Fruit fly (Drosophila melanogaster) whole organism, larva: ENCODE data around the gene CG18754.

Source experiments
- noc ChIP-seq: fragments of 200-800 bp; sonication (Bioruptor generic); optimal IDR thresholded peaks from 3 replicates; lab custom pipeline; 2019; ENCODE audit warnings: missing biosample characterization, mild to moderate bottlenecking, missing genetic modification characterization, moderate library complexity

Gene CG18754

dm6 chr3R:23669401-23670216 lies 14.2 kb upstream of the CG18754 start, which contains the start of gene CG31145:
CG31145 (minus strand) TSS chr3R:23669659.
- TF ChIP-seq noc (tag; lab: Kevin White, UChicago) = peak; percentile 99

- no peak for TF ChIP-seq noc (tag; lab: Kevin White, UChicago)
Measured at dm6 chr3R:23673084-23673483, 10.8 kb upstream of the CG18754 start.

dm6 chr3R:23674369-23674768 lies 9.5 kb upstream of the CG18754 start:
- no peak for TF ChIP-seq noc (tag; lab: Kevin White, UChicago)

dm6 chr3R:23675646-23676045 lies 8.2 kb upstream of the CG18754 start:
- no peak for TF ChIP-seq noc (tag; lab: Kevin White, UChicago)

dm6 chr3R:23677058-23677457 lies 6.8 kb upstream of the CG18754 start, which contains the start of gene GILT3:
GILT3 (plus strand) TSS chr3R:23677358.
- TF ChIP-seq noc (tag; lab: Kevin White, UChicago) = no peak

dm6 chr3R:23678349-23679193 lies 5.3 kb upstream of the CG18754 start, which contains the start of gene GILT2:
GILT2 (plus strand) TSS chr3R:23678895.
- TF ChIP-seq noc (tag; lab: Kevin White, UChicago) = peak; percentile 89

dm6 chr3R:23679911-23680336 lies 3.9 kb upstream of the CG18754 start, which contains the start of gene eIF3d1:
eIF3d1 (plus strand) TSS chr3R:23680039.
- peak; percentile 18 for TF ChIP-seq noc (tag; lab: Kevin White, UChicago)

- no peak for TF ChIP-seq noc (tag; lab: Kevin White, UChicago)
Measured at dm6 chr3R:23682203-23682602, 1.7 kb upstream of the CG18754 start, which contains the start of gene CG16710. CG16710 (plus strand) TSS chr3R:23682503.

- TF ChIP-seq noc (tag; lab: Kevin White, UChicago) = no peak
Measured at dm6 chr3R:23685955-23686354, 2.1 kb downstream of the CG18754 start, which contains the start of gene SPE. SPE (plus strand) TSS chr3R:23686255.

- no peak for TF ChIP-seq noc (tag; lab: Kevin White, UChicago)
Measured at dm6 chr3R:23686924-23687323, 3.1 kb downstream of the CG18754 start.

dm6 chr3R:23694579-23695033 lies 10.7 kb downstream of the CG18754 start, which contains the start of gene CG10254:
CG10254 (minus strand) TSS chr3R:23694983.
- TF ChIP-seq noc (tag; lab: Kevin White, UChicago) = no peak

- no peak for TF ChIP-seq noc (tag; lab: Kevin White, UChicago)
Measured at dm6 chr3R:23696145-23696544, 12.3 kb downstream of the CG18754 start, which contains the start of gene CG10252. CG10252 (minus strand) TSS chr3R:23696245.

- no peak for TF ChIP-seq noc (tag; lab: Kevin White, UChicago)
Measured at dm6 chr3R:23698835-23699234, 15.0 kb downstream of the CG18754 start, which contains the start of gene prt. prt (minus strand) TSS chr3R:23699027.

- TF ChIP-seq noc (tag; lab: Kevin White, UChicago) = no peak
Measured at dm6 chr3R:23700304-23700767, 16.5 kb downstream of the CG18754 start, which contains the start of the genes CG31468 and Gba1a. CG31468 (minus strand) TSS chr3R:23700354. Gba1a (plus strand) TSS chr3R:23700621.

dm6 chr3R:23702461-23702860 lies 18.6 kb downstream of the CG18754 start, which contains the start of gene Qsox4:
Qsox4 (plus strand) TSS chr3R:23702761.
- no peak for TF ChIP-seq noc (tag; lab: Kevin White, UChicago)
